Worm (Caenorhabditis elegans) whole organism, L1 larva: ENCODE measurements around the gene degt-1.

ENCODE experiments used
- alr-1 ChIP-seq: fragments of 200-800 bp; sonication (Bioruptor generic); optimal IDR thresholded peaks from 2 replicates; lab custom pipeline; 2018; ENCODE audit warnings: borderline replicate concordance, mild to moderate bottlenecking, missing genetic modification characterization, missing compliant biosample characterization
- egl-27 ChIP-seq, 2 experiments: fragments of 150-350 bp in 1 of 2; sonication (generic microtip); optimal IDR thresholded peaks; 3 replicates each; lab custom pipeline; 2017 to 2018; ENCODE audit warnings: missing biosample characterization in 2 of 2, missing genetic modification characterization in 2 of 2, missing genetic modification reagents in 2 of 2
- elt-2 ChIP-seq: sonication (generic microtip); optimal IDR thresholded peaks from 2 replicates; lab custom pipeline; 2016; ENCODE audit warnings: missing genetic modification characterization, mild to moderate bottlenecking, inconsistent platforms, missing compliant biosample characterization, missing genetic modification reagents
- unc-130 ChIP-seq: fragments of 150-350 bp; optimal IDR thresholded peaks from 2 replicates; lab custom pipeline; 2017; ENCODE audit warnings: missing biosample characterization, missing genetic modification characterization, inconsistent platforms

DNA sequence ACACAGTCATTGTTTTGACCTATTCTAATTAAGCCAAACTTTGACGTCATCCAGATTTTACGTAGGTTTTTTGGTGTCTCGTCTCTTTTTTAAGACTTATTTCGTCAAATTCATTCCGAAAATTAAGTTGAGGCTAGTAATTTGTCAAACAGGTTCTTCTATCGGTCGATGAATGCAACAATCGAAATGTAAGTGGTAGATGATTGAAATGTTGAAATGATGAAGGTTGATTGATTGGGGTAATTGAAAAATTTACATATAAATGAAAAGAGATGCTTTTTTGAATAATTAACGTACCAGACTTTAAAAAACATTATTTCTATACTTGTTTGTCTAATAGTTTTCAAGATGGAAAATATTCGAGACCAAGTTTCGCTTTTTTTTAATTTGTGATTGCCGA lies 16.2 kb downstream of the degt-1 start:
- TF ChIP-seq egl-27 (tag; optimal IDR thresholded peaks at IDR 0.05; lab: Kevin White, UChicago) (no peak), elt-2 (tag; lab: Kevin White, UChicago) (no peak), unc-130 (tag; lab: Kevin White, UChicago) (no peak), alr-1 (tag; lab: Kevin White, UChicago) (no peak)
